Fruit fly (Drosophila melanogaster): ENCODE measurements around the gene eff.

eff gene

DNA sequence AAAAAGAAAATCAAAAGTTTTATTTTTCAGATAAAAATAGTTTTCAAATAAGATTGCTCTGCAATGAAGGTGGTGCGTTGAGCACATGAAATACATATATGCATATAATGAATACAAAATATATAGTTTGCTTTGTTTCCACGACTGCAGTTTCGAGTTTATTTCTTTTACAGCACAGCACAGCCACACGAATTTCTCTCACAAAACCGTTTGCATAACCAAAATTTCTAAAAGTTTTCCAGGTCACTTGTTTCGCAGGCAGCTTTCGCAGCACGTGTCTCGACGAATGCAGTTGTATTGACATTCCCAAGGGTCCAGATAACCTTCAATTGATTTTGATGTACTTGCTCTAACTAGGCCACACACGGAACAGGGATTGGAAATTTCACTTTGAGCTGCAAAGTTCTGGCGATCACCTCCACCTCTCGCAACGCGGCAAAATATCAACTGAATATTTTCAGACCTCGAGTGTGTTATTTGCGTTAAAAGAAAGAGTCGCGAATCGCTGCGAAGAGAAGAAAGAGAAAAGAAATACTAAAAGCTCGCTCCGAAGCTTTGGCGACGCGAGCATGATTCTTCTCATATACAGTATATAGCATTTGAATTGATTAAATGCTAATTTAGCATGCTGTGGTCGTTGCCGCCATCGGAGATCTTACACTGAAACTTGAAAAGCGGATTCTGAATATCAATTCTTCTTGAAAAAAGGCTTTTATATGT is 9.9 kb downstream of the eff start, which contains the start of gene CG7530 (continued):
- TF ChIP-seq CG13296 (GFP tag; optimal IDR thresholded peaks at IDR 0.05) (peak; percentile 36), ftz-f1 (GFP tag; optimal IDR thresholded peaks at IDR 0.05) (no peak), lov (optimal IDR thresholded peaks at IDR 0.05) (no peak), lov (GFP tag; IDR thresholded peaks at IDR 0.05) (no peak), D19B (GFP tag; optimal IDR thresholded peaks at IDR 0.05) (no peak), NC2α (GFP tag; optimal IDR thresholded peaks at IDR 0.05) (no peak), CG9215 (GFP tag; IDR thresholded peaks at IDR 0.05) (no peak), seq (GFP tag; IDR thresholded peaks at IDR 0.05) (no peak), danr (GFP tag; IDR thresholded peaks at IDR 0.05) (no peak), lmd (GFP tag; IDR thresholded peaks at IDR 0.05) (no peak; the same call in 1 of the 2 replicates), ara (GFP tag; IDR thresholded peaks at IDR 0.05) (no peak), Lim3 (GFP tag; IDR thresholded peaks at IDR 0.05) (no peak), Meics (GFP tag; optimal IDR thresholded peaks at IDR 0.05) (peak; percentile 47), CG6683 (GFP tag; optimal IDR thresholded peaks at IDR 0.05) (no peak), Lpt (GFP tag; optimal IDR thresholded peaks at IDR 0.05) (no peak), lola (GFP tag; optimal IDR thresholded peaks at IDR 0.05) (no peak), Camta (GFP tag; optimal IDR thresholded peaks at IDR 0.05) (no peak), Sin3A (optimal IDR thresholded peaks at IDR 0.05) (no peak), Dll (GFP tag; IDR thresholded peaks at IDR 0.05; ENCODE audit: partially characterized antibody) (peak; percentile 21; the same call in 1 of the 4 replicates), CG11398 (GFP tag; optimal IDR thresholded peaks at IDR 0.05) (no peak), tap (tag; optimal IDR thresholded peaks at IDR 0.05) (no peak), CG17186 (GFP tag; optimal IDR thresholded peaks at IDR 0.05) (no peak), Dref (GFP tag; IDR thresholded peaks at IDR 0.05) (no peak), maf-S (GFP tag; optimal IDR thresholded peaks at IDR 0.05) (no peak), abd-A (tag; optimal IDR thresholded peaks at IDR 0.05) (no peak), lbe (GFP tag; optimal IDR thresholded peaks at IDR 0.05) (peak; percentile 65), wek (GFP tag; optimal IDR thresholded peaks at IDR 0.05) (no peak), MBD-R2 (GFP tag; IDR thresholded peaks at IDR 0.05) (peak; percentile 17; the same call in 1 of the 2 replicates), nmo (GFP tag; optimal IDR thresholded peaks at IDR 0.05) (no peak), CG7987 (GFP tag; optimal IDR thresholded peaks at IDR 0.05) (no peak), ab (GFP tag; optimal IDR thresholded peaks at IDR 0.05) (no peak), CG33213 (GFP tag; optimal IDR thresholded peaks at IDR 0.05) (no peak), CG4424 (GFP tag; optimal IDR thresholded peaks at IDR 0.05) (no peak), CG3838 (GFP tag; optimal IDR thresholded peaks at IDR 0.05) (no peak), CG8290 (GFP tag; optimal IDR thresholded peaks at IDR 0.05) (no peak), CG8290 (tag; optimal IDR thresholded peaks at IDR 0.05) (no peak), HLH54F (GFP tag; optimal IDR thresholded peaks at IDR 0.05) (no peak), CG18764 (GFP tag; optimal IDR thresholded peaks at IDR 0.05) (no peak), Sox100B (GFP tag; optimal IDR thresholded peaks at IDR 0.05) (no peak), CG15601 (tag; optimal IDR thresholded peaks at IDR 0.05) (no peak), luna (GFP tag; optimal IDR thresholded peaks at IDR 0.05) (no peak), phol (tag; optimal IDR thresholded peaks at IDR 0.05) (no peak), eve (GFP tag; optimal IDR thresholded peaks at IDR 0.05) (no peak), CG7372 (GFP tag; IDR thresholded peaks at IDR 0.05) (no peak), CkIIα-i1 (GFP tag; IDR thresholded peaks at IDR 0.05) (no peak), CG32772 (GFP tag; IDR thresholded peaks at IDR 0.05) (no peak), ranshi (GFP tag; IDR thresholded peaks at IDR 0.05) (0 out of 2 replicates have a peak, but pooled peaks have one; percentile 13), CG11723 (GFP tag; optimal IDR thresholded peaks at IDR 0.05) (no peak), Fer1 (GFP tag; optimal IDR thresholded peaks at IDR 0.05) (no peak), sisA (GFP tag; IDR thresholded peaks at IDR 0.05) (no peak), Hmr (GFP tag; optimal IDR thresholded peaks at IDR 0.05) (peak; percentile 49), croc (GFP tag; conservative IDR thresholded peaks at IDR 0.05) (no peak)

All from whole organism, embryonic.